Fruit fly (Drosophila melanogaster): ENCODE results near the gene PolG1.

The PolG1 gene

dm6 chr2L:13803805-13804560 is 23.6 kb downstream of the PolG1 start:
- TF ChIP-seq CG17801 (GFP tag; optimal IDR thresholded peaks at IDR 0.05; ENCODE audit: partially characterized antibody) = no peak

- TF ChIP-seq CG17801 (GFP tag; optimal IDR thresholded peaks at IDR 0.05; ENCODE audit: partially characterized antibody) = no peak
Measured at dm6 chr2L:13803032-13803661, 24.4 kb downstream of the PolG1 start, which contains the start of gene CAH1. CAH1 (plus strand) TSS chr2L:13803626.

- TF ChIP-seq CG17801 (GFP tag; optimal IDR thresholded peaks at IDR 0.05; ENCODE audit: partially characterized antibody) = no peak
Measured at dm6 chr2L:13802075-13802639, 25.4 kb downstream of the PolG1 start.

dm6 chr2L:13801166-13801565 is 26.4 kb downstream of the PolG1 start:
- no peak for TF ChIP-seq CG17801 (GFP tag; optimal IDR thresholded peaks at IDR 0.05; ENCODE audit: partially characterized antibody)

- peak; percentile 32 for TF ChIP-seq CG17801 (GFP tag; optimal IDR thresholded peaks at IDR 0.05; ENCODE audit: partially characterized antibody)
Measured at dm6 chr2L:13793405-13793804, 34.2 kb downstream of the PolG1 start, which contains the start of gene Sec71. Sec71 (plus strand) TSS chr2L:13793521.

- no peak for TF ChIP-seq CG17801 (GFP tag; optimal IDR thresholded peaks at IDR 0.05; ENCODE audit: partially characterized antibody)
Measured at dm6 chr2L:13790715-13791114, 36.9 kb downstream of the PolG1 start, which contains the start of gene CG16863. CG16863 (plus strand) TSS chr2L:13790959.

- TF ChIP-seq CG17801 (GFP tag; optimal IDR thresholded peaks at IDR 0.05; ENCODE audit: partially characterized antibody) = no peak
Measured at dm6 chr2L:13784155-13784681, 43.4 kb downstream of the PolG1 start, which contains the start of gene CG16890. CG16890 (minus strand) TSS chr2L:13784338.

dm6 chr2L:13783264-13784154 is 44.1 kb downstream of the PolG1 start, which contains the start of gene Eato:
Eato (plus strand) TSS chr2L:13784084.
- TF ChIP-seq CG17801 (GFP tag; optimal IDR thresholded peaks at IDR 0.05; ENCODE audit: partially characterized antibody) = no peak

- peak; percentile 47 for TF ChIP-seq CG17801 (GFP tag; optimal IDR thresholded peaks at IDR 0.05; ENCODE audit: partially characterized antibody)
Measured at dm6 chr2L:13780109-13780947, 47.2 kb downstream of the PolG1 start, which contains the start of the genes CG9008 and p38b. CG9008 (minus strand) TSS chr2L:13780165. p38b (plus strand) TSS chr2L:13780689.

dm6 chr2L:13779795-13780108 is 47.8 kb downstream of the PolG1 start:
- no peak for TF ChIP-seq CG17801 (GFP tag; optimal IDR thresholded peaks at IDR 0.05; ENCODE audit: partially characterized antibody)

dm6 chr2L:13779162-13779561 is 48.4 kb downstream of the PolG1 start:
- TF ChIP-seq CG17801 (GFP tag; optimal IDR thresholded peaks at IDR 0.05; ENCODE audit: partially characterized antibody) = no peak

dm6 chr2L:13778648-13779047 is 48.9 kb downstream of the PolG1 start:
- TF ChIP-seq CG17801 (GFP tag; optimal IDR thresholded peaks at IDR 0.05; ENCODE audit: partially characterized antibody) = peak; percentile 14

- TF ChIP-seq CG17801 (GFP tag; optimal IDR thresholded peaks at IDR 0.05; ENCODE audit: partially characterized antibody) = no peak
Measured at dm6 chr2L:13776928-13777686, 50.5 kb downstream of the PolG1 start.
